Worm (Caenorhabditis elegans): ENCODE data around the gene gba-2.
"Not testable (repeated sequence)": the region's sequence is repeated elsewhere in the genome, so short reads cannot be mapped to it uniquely, and the experiment has no call there.

DNA sequence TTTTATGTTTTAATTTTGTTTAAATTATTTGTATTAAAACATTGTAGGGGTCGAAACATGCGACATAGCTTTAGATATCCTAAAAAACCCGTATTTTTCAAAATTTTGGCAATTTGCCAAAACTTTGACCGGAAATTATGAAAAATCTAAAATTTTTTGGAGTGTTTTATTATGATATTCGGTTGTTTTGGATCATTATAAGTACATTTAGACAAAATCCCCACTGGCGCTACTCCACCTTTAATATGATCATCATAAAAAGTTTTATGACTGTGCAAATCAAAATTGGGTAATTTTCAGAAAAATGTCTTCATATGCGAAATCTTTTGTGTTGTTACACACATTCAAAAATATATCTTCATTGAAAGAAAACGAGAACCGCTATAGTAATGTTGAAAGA, 32.5 kb downstream of the gba-2 start, which contains the start of gene math-18:
- TF ChIP-seq egl-27 (tag; optimal IDR thresholded peaks at IDR 0.05); unc-62 (GFP tag; optimal IDR thresholded peaks at IDR 0.05); F16B12.6 (tag; optimal IDR thresholded peaks at IDR 0.05); nhr-237 (tag; optimal IDR thresholded peaks at IDR 0.05): not testable (repeated sequence)

All from whole organism, L1 larva.